Fruit fly (Drosophila melanogaster) ovary, adult (tissue): ENCODE results near the gene SsRbeta.

Experiments
- CG17801 ChIP-seq: fragments of 200-800 bp; optimal IDR thresholded peaks from 2 replicates; lab custom pipeline; 2019; ENCODE audit warnings: missing biosample characterization, mild to moderate bottlenecking, missing genetic modification characterization, moderate library complexity; ENCODE audit not compliant: partially characterized antibody

Gene SsRbeta

DNA sequence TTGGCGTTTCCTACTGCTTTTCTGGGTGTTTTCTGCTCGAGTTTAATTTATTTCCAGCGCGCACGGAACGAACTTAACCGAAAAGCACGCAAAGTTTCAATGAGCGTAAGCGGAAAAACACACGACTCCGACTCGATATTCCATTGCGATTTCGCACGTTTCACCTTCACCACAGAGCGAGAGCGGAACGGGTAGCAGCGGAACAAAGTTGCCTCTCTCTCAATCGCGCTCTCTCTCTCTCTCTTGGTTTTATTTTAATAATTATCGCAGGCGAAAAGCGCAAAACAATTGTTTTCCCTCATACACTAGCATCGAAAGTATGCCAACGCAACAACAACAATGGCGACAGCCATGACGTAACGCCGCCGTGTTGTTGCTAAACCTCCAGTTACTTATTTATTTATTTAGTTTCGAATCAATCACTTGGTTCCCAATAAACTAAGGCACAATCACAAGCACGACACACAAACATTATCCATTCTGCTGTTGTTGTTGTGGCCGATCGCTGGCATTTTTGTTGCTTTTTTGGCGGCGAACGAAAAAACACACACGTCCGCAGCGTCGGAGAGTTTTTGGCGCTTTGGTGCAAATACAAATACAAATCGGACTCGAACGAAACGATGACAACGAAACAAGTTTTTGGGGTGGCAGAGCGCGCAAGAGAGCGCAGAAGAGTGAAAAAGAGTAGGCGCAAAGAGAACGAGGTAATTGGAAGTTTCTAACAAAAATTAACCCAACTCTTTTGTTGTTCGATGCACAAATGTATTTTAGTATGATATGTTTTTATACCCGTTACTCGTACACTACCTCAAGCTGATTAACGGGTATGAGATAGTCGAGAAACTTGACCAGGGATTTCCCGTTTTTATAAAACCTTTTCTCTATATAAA, 35.0 kb downstream of the SsRbeta start, which contains the start of gene CG5151:
CG5151 (minus strand) TSS at position 552 of the 890 bp plus-strand sequence.
- peak; percentile 70 for TF ChIP-seq CG17801 (GFP tag; lab: Kevin White, UChicago)

DNA sequence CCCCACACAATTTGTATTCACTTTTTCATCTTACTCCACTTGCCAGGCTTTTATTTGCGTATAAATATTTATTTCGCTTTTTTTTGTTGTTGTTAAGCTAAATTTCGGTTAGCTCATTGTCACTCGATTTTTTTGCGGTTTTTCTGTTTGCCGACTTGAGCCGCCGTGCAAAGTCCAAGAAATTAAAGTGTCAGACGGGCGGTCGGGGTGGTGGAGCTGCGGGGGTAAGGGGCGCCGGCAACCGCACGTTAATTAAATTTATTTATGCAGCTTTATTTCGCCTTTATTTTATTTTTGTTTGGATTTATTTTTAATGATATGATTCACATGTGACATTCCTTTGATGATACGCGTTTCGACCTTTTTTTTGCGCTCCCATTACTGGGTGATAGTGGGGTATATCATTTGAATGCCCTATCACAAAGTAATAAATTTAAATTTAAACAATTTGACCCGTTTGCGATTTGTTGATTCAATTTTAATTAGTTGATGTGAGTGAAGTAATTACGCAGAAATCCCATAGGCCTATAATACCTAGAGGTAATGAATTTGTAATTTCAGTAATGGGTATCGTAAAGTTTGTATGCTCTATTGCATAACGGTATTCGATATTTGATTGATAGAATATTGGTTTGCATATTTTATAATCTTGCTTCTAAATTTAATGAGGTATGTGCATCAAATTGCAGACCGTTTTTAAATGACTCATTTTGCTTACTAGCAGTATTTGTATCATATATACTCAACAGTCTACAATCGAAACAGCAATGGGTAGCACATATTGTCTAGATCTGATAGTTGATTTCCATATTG, 36.1 kb downstream of the SsRbeta start:
- no peak for TF ChIP-seq CG17801 (GFP tag; lab: Kevin White, UChicago)

DNA sequence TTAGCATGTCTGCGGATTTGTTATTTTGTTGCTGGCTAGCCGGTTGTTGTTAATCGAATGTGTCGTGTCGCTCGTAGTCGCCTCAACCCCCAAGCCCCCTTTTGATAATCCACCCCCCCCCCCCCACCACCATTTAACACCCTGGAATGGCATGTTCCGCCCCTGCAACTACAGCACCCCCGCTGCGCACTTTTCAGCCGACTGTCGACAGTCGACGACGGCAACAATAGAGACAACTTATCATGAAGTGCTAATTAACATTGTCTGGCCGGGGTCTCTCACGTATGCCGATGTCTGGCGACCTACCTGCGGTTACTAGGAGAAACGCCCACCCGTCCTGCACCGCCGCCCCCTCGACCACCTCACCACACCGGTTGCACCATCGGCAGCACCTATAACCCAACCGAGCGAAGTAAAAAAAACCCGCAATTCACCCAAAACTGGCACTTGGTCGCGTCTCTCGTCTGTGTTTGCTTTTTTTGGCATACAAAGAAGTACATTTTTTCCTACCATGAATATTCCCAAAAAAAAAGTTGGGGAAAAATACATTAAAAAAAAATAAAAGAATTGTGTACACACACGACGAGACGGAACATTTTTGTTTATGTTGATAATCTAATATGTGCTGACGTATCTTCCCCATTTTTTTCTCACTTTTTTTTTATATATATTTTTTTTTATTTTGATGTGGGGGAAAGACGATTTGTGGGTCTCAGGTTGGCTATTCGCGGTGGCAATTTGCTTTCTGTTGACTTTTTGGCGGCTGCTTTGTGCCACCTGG, 37.0 kb downstream of the SsRbeta start:
- TF ChIP-seq CG17801 (GFP tag; lab: Kevin White, UChicago) = no peak

DNA sequence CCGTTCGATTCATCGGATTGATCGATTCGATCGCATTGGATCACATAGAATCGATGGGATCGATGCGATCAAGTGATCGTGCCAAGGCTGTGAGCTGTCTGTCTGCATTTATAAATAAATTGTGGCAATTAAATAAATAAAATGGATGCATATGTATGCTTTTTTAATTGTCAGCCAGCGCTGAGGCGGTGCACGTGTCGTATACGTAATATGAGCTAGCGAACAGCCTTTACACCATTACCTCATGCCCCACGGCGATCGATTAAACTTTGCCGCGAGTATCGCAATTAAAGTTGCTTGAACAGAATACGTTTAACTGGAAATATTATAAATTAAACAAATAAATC, 37.6 kb downstream of the SsRbeta start:
- TF ChIP-seq CG17801 (GFP tag; lab: Kevin White, UChicago) = no peak

DNA sequence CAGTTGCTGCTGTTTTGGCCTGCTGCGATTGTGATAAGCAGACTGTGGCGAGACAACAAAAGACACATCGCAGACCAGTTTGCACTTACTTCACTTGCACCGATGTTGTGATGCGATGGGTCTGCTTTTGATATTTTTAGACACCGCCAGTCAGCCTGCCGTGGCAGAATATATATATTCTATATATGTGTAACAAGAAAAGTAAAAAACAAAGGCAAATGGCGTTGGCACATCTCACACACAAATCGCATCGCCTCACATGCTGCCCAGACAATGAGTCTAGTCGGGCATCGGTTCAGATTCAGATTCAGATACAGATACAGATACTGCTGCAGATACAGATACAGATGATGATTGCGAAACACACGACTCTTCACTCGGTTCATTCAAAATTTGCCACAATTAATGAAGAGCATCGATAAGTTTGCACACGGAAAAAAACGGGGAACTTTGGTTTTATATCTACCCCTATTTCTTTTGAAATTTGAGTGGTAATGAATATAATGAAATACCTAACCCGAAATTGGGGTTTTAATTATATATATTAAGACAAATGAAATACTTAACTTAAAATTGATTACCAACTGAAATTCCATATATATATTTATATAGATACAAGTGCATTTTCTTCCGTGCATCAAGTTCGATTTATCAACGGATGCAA, 38.4 kb downstream of the SsRbeta start:
- no peak for TF ChIP-seq CG17801 (GFP tag; lab: Kevin White, UChicago)

DNA sequence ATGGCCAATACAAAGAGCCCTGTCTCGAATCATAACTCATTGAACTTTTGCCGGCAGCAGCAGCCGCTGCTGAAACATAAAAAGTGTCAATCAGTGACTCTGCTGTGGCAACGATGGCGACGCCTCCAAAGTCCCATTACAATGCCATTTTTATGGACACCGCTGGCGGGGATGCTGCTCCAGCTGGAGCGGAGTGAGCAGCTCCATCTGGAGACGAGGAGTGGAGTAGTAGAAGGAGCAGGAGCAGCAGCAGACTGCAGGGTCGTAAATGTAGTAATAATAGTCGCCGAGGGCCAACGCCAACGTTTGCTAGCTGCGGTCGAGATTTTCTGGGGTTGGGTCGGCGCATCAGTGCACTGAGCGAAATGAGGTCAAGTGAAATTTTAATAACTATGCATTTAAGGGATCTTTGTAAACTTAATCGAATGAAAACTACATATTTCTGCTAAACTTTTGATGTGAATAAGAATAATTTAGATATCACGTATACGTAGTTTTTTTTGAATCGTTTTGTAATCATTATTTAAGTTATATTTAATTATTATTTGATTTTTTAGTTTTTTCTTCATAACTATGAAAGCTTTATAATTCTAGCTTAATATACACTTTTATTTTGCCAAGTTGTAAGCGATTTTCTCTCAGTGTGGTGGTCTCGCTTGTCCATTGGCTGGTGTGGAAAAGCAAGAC, 39.2 kb downstream of the SsRbeta start:
- TF ChIP-seq CG17801 (GFP tag; lab: Kevin White, UChicago) = no peak

DNA sequence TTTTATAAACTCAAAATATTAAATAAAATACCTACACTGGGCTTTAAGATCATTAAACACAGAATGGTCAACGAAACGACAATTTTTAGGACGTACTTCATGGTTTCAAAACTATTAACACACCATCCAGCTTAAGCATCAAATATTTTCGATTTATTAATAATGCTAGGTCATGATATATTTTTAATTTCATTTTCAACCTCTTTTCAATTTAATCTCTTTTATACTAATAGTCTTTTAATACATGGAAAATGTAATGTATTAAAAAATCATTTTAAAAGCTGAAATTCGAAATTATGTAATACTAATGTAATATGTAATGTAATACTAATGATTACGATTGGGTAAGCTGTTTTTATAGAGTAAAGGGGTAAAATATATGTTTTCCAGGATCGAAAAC, 40.6 kb downstream of the SsRbeta start, which contains the start of gene CG33796:
CG33796 (minus strand) TSS at position 101 of the 400 bp plus-strand sequence.
- no peak for TF ChIP-seq CG17801 (GFP tag; lab: Kevin White, UChicago)

DNA sequence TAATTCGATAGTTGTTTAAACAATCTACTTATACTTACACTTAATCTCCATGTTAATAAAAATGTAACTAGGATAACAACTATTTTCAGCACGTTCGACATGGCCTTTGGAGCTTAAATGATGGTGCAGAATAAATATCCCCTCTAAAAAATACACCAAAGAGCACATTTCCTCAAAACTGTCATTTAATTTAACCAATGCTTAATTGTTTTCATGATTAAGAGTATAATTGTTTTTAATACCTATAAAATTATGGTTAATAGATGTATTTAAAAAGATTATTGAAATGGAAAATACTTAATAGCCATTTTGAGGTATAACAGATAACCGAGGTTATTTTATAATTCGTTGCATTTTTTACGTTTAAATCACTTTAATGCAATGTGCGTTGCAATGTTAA, 41.9 kb downstream of the SsRbeta start, which contains the start of gene CG33795:
CG33795 (minus strand) TSS at position 101 of the 400 bp plus-strand sequence.
- no peak for TF ChIP-seq CG17801 (GFP tag; lab: Kevin White, UChicago)

DNA sequence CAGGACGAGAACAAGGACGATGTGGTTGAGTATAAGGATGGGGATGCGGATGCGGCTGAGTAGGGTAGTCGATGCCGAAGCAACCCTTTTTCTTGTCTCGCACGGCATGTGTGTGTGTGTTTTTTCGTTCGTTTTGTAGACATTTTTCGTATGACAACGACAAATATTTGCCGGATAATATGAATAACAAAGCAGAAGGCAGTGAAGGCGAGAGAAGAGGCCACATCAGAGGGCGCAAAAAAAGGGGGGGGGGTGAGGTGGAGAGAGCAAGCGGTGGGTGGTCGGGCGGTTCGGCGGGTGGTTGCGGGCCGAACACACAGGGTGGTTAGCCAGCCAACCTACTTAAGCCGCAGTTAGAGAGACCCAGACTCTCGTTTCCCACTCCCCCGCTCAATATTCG, 43.0 kb downstream of the SsRbeta start:
- TF ChIP-seq CG17801 (GFP tag; lab: Kevin White, UChicago) = no peak

DNA sequence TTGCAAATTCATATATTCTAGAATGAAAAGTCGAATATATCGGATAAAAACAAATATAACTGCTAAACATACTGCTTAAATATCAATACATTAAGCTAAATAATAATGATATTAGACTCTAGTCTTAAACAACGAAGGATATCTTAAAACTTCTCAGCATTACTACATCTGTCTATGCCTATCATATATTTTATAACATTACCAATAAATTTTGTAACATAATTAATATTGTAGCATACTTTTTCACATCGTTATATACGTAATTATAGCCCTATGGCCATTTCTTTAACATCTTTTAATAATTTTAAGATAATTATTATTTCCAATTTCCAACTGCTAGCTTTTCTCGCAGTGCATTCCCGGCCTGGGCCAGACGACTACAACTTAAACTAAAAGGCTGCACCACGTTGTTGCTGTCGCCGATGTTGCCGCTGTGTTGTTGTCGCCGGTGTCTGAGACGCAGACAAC, 43.4 kb downstream of the SsRbeta start:
- no peak for TF ChIP-seq CG17801 (GFP tag; lab: Kevin White, UChicago)

DNA sequence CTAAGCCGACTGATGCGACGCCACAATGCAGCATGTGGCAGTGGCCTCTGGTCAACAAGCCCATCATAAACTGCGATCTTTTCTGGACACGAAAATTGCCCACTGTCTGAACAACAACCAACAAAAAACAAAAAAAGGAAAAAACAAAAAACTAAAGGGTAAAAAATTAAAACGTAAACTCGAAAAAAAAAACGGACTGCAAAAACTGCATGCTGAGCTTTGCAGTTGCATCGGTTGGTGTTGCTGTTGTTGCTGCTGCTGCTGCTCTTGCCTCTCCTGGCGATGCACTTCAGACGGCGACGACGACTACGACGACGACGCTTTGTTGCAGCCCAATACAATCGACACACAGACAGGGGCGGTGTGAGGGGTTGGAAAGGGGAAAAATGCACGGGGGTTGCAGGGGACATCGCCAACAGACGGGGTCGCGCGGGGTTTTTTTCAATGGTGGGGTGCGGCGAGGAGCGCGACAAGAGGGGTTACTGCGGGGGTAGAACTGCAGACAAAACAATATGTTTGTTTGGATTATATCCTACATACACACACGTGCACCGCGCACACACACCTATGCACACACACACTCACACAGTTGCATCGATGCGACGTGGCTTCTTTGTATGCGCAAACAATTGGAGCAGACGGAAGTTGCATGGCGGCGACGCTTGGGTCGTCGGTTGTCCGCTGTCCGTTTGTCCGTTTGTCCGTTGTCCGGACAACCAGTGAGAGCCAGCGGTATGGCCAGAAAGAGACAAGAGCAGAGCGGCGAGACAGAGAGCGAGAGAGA, 44.6 kb downstream of the SsRbeta start:
- TF ChIP-seq CG17801 (GFP tag; lab: Kevin White, UChicago) = no peak

DNA sequence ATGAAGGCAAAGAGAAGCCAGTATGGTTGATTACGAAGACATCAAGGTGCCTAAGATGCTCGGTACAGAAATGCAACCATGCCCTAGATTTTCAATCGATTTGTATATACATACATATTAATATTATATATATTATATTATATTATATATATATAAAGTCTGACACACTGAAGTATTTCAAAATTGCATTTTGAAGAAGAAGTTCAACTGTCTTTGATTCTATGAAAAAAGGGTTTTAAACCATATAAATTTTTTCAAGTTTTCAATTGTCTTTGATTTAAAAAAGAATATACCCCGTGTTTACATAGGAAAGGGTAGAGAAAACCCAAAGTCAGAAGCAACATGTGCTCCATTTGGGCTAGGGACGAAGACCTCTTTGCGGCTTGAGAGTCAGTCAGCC, 45.4 kb downstream of the SsRbeta start:
- no peak for TF ChIP-seq CG17801 (GFP tag; lab: Kevin White, UChicago)
